Fruit fly (Drosophila melanogaster) whole organism, embryonic: ENCODE data around the gene CkIIbeta.

ENCODE experiments used
- ATbp ChIP-seq: fragments of 200-800 bp; sonication (Bioruptor generic); optimal IDR thresholded peaks from 2 replicates; lab custom pipeline; 2017; ENCODE audit warnings: missing biosample characterization, mild to moderate bottlenecking, missing genetic modification characterization, missing genetic modification reagents
- Ada2b ChIP-seq: fragments of 200-800 bp; sonication (Bioruptor generic); IDR thresholded peaks from 2 replicates; pipeline ENCODE4 v1.3.6; 2022; ENCODE audit warnings: missing biosample characterization, missing genetic modification characterization
- B-H2 ChIP-seq: fragments of 200-800 bp; sonication (Bioruptor generic); optimal IDR thresholded peaks from 2 replicates; lab custom pipeline; 2018; ENCODE audit warnings: missing biosample characterization, mild to moderate bottlenecking, missing genetic modification characterization
- CG10267 ChIP-seq: fragments of 200-800 bp; sonication (Bioruptor generic); optimal IDR thresholded peaks from 2 replicates; lab custom pipeline; 2018; ENCODE audit warnings: missing biosample characterization, mild to moderate bottlenecking, missing genetic modification characterization, moderate library complexity
- CG10366 ChIP-seq: fragments of 200-800 bp; sonication (Bioruptor generic); IDR thresholded peaks from 2 replicates; pipeline ENCODE4 v1.3.6; 2022; ENCODE audit warnings: missing biosample characterization, missing genetic modification characterization
- CG11398 ChIP-seq: fragments of 200-800 bp; sonication (Bioruptor generic); optimal IDR thresholded peaks from 2 replicates; lab custom pipeline; 2016; ENCODE audit warnings: missing biosample characterization, missing genetic modification characterization
- CG11504 ChIP-seq: fragments of 200-800 bp; sonication (Bioruptor generic); optimal IDR thresholded peaks from 3 replicates; lab custom pipeline; 2019; ENCODE audit warnings: missing biosample characterization, mild to moderate bottlenecking, missing genetic modification characterization, moderate library complexity
- CG13287 ChIP-seq: fragments of 200-800 bp; sonication (Bioruptor generic); IDR thresholded peaks from 2 replicates; pipeline ENCODE4 v1.3.6; 2022; ENCODE audit warnings: missing biosample characterization, missing genetic modification characterization; ENCODE audit not compliant: partially characterized antibody
- CG1529 ChIP-seq: fragments of 200-800 bp; sonication (Bioruptor generic); optimal IDR thresholded peaks from 3 replicates; lab custom pipeline; 2018; ENCODE audit warnings: missing biosample characterization, missing genetic modification characterization
- CG17912 ChIP-seq: fragments of 200-800 bp; sonication (Bioruptor generic); optimal IDR thresholded peaks from 2 replicates; lab custom pipeline; 2018; ENCODE audit warnings: missing biosample characterization, mild to moderate bottlenecking, missing genetic modification characterization
- CG2120 ChIP-seq: fragments of 200-800 bp; sonication (Bioruptor generic); optimal IDR thresholded peaks from 3 replicates; lab custom pipeline; 2016; ENCODE audit warnings: missing biosample characterization, missing genetic modification characterization
- CG33557 ChIP-seq: fragments of 200-800 bp; sonication (Bioruptor generic); optimal IDR thresholded peaks from 2 replicates; lab custom pipeline; 2019; ENCODE audit warnings: missing biosample characterization, mild to moderate bottlenecking, missing genetic modification characterization, moderate library complexity
- CG6854 ChIP-seq: fragments of 200-800 bp; sonication (Bioruptor generic); optimal IDR thresholded peaks from 3 replicates; lab custom pipeline; 2017; ENCODE audit warnings: missing biosample characterization, mild to moderate bottlenecking, missing genetic modification characterization
- CG7987 ChIP-seq: fragments of 200-800 bp; sonication (Bioruptor generic); optimal IDR thresholded peaks from 2 replicates; lab custom pipeline; 2018; ENCODE audit warnings: missing biosample characterization, mild to moderate bottlenecking, missing genetic modification characterization, moderate library complexity
- CG8290 ChIP-seq, 3 experiments: fragments of 200-800 bp; sonication (Bioruptor generic); optimal IDR thresholded peaks; 2 replicates each; lab custom pipeline; 2016 to 2019; ENCODE audit warnings: missing biosample characterization in 3 of 3, missing genetic modification characterization in 3 of 3, mild to moderate bottlenecking in 2 of 3, moderate library complexity in 1 of 3
- CG9437 ChIP-seq: fragments of 200-800 bp; sonication (Bioruptor generic); optimal IDR thresholded peaks from 2 replicates; lab custom pipeline; 2018; ENCODE audit warnings: missing biosample characterization, mild to moderate bottlenecking, missing genetic modification characterization
- CG9932 ChIP-seq: fragments of 200-800 bp; sonication (Bioruptor generic); IDR thresholded peaks from 2 replicates; pipeline ENCODE4 v1.3.6; 2022; ENCODE audit warnings: missing biosample characterization, missing genetic modification characterization
- Dp ChIP-seq: fragments of 200-800 bp; sonication (Bioruptor generic); optimal IDR thresholded peaks from 2 replicates; lab custom pipeline; 2018; ENCODE audit warnings: missing biosample characterization, mild to moderate bottlenecking, missing genetic modification characterization, moderate library complexity
- E2f2 ChIP-seq: fragments of 200-800 bp; sonication (Bioruptor generic); IDR thresholded peaks from 2 replicates; pipeline ENCODE4 v1.3.6; 2022; ENCODE audit warnings: missing biosample characterization, missing genetic modification characterization
- Ets97D ChIP-seq: fragments of 200-800 bp; sonication (Bioruptor generic); optimal IDR thresholded peaks from 3 replicates; lab custom pipeline; 2016; ENCODE audit warnings: missing biosample characterization, missing genetic modification characterization
- Hmr ChIP-seq: fragments of 200-800 bp; sonication (Bioruptor generic); optimal IDR thresholded peaks from 3 replicates; lab custom pipeline; 2017; ENCODE audit warnings: mild to moderate bottlenecking, missing biosample characterization, missing genetic modification reagents, missing genetic modification characterization
- Lhr ChIP-seq: fragments of 200-800 bp; sonication (Bioruptor generic); optimal IDR thresholded peaks from 3 replicates; lab custom pipeline; 2017; ENCODE audit warnings: mild to moderate bottlenecking, missing biosample characterization, missing genetic modification reagents, missing genetic modification characterization
- Lpt ChIP-seq: fragments of >200 bp; optimal IDR thresholded peaks from 2 replicates; lab custom pipeline; 2018; ENCODE audit warnings: missing biosample characterization, missing genetic modification characterization
- MESR4 ChIP-seq: fragments of 200-800 bp; sonication (Bioruptor generic); optimal IDR thresholded peaks from 2 replicates; lab custom pipeline; 2018; ENCODE audit warnings: missing biosample characterization, mild to moderate bottlenecking, missing genetic modification characterization, moderate library complexity
- Myb ChIP-seq: fragments of 200-800 bp; sonication (Bioruptor generic); optimal IDR thresholded peaks from 2 replicates; lab custom pipeline; 2016; ENCODE audit warnings: missing biosample characterization, missing genetic modification characterization
- Pdp1 ChIP-seq, 2 experiments: fragments of 200-800 bp; sonication (Bioruptor generic); optimal IDR thresholded peaks; 3 replicates each; lab custom pipeline; 2016; ENCODE audit warnings: missing biosample characterization in 2 of 2, missing genetic modification characterization in 2 of 2, mild to moderate bottlenecking in 1 of 2, moderate library complexity in 1 of 2
- Tbp ChIP-seq: fragments of >200 bp; optimal IDR thresholded peaks from 2 replicates; lab custom pipeline; 2018; ENCODE audit warnings: missing biosample characterization, missing genetic modification characterization
- Xbp1 ChIP-seq: fragments of 200-800 bp; sonication (Bioruptor generic); optimal IDR thresholded peaks from 3 replicates; lab custom pipeline; 2016; ENCODE audit warnings: missing biosample characterization, mild to moderate bottlenecking, missing genetic modification characterization
- bsh ChIP-seq, 2 experiments: fragments of 200-800 bp; sonication (Bioruptor generic); optimal IDR thresholded peaks; 2 replicates each; lab custom pipeline; 2017 to 2018; ENCODE audit warnings: mild to moderate bottlenecking in 2 of 2, missing biosample characterization in 2 of 2, missing genetic modification characterization in 2 of 2, moderate library complexity in 1 of 2
- cg ChIP-seq: fragments of 200-800 bp; sonication (Bioruptor generic); optimal IDR thresholded peaks from 3 replicates; lab custom pipeline; 2019; ENCODE audit warnings: missing biosample characterization, mild to moderate bottlenecking, missing genetic modification characterization, moderate library complexity
- chm ChIP-seq: fragments of 200-800 bp; sonication (Bioruptor generic); IDR thresholded peaks from 2 replicates; pipeline ENCODE4 v1.3.6; 2022; ENCODE audit warnings: missing biosample characterization, missing genetic modification characterization
- ci ChIP-seq: fragments of 200-800 bp; sonication (Bioruptor generic); IDR thresholded peaks from 3 replicates; pipeline ENCODE4 v1.3.6; 2022; ENCODE audit warnings: missing biosample characterization, missing genetic modification characterization
- corto ChIP-seq: fragments of 200-800 bp; sonication (Bioruptor generic); optimal IDR thresholded peaks from 2 replicates; lab custom pipeline; 2016; ENCODE audit warnings: missing biosample characterization, mild to moderate bottlenecking, missing genetic modification characterization, moderate library complexity
- croc ChIP-seq: fragments of 200-800 bp; sonication (Bioruptor generic); conservative IDR thresholded peaks from 3 replicates; pipeline ENCODE4 v1.3.6; 2022; ENCODE audit warnings: missing biosample characterization, missing genetic modification characterization
- her ChIP-seq: fragments of 200-800 bp; sonication (Bioruptor generic); optimal IDR thresholded peaks from 2 replicates; lab custom pipeline; 2016; ENCODE audit warnings: missing biosample characterization, missing genetic modification characterization
- lab ChIP-seq: fragments of 200-800 bp; sonication (Bioruptor generic); optimal IDR thresholded peaks from 3 replicates; lab custom pipeline; 2017; ENCODE audit warnings: missing biosample characterization, missing genetic modification characterization, mild to moderate bottlenecking, moderate library complexity, missing genetic modification reagents
- lbe ChIP-seq: fragments of 200-800 bp; sonication (Bioruptor generic); optimal IDR thresholded peaks from 2 replicates; lab custom pipeline; 2016; ENCODE audit warnings: missing biosample characterization, mild to moderate bottlenecking, missing genetic modification characterization
- odd ChIP-seq: fragments of 200-800 bp; sonication (Bioruptor generic); optimal IDR thresholded peaks from 2 replicates; lab custom pipeline; 2017; ENCODE audit warnings: missing biosample characterization, mild to moderate bottlenecking, missing genetic modification characterization
- pan ChIP-seq, 4 experiments: fragments of >200 bp in 3 of 4; fragments of 200-800 bp in 1 of 4; sonication (Bioruptor generic) in 1 of 4; optimal IDR thresholded peaks in 3 of 4; IDR thresholded peaks in 1 of 4; 2 replicates each; pipeline versions ENCODE4 v1.3.6 to Lab custom; 2017 to 2022; ENCODE audit warnings: missing biosample characterization in 2 of 4, missing genetic modification characterization in 2 of 4, mixed read lengths in 1 of 4
- pb ChIP-seq: fragments of 200-800 bp; sonication (Bioruptor generic); optimal IDR thresholded peaks from 3 replicates; lab custom pipeline; 2016; ENCODE audit warnings: missing biosample characterization, missing genetic modification characterization
- repo ChIP-seq: fragments of 200-800 bp; sonication (Bioruptor generic); optimal IDR thresholded peaks from 2 replicates; lab custom pipeline; 2016; ENCODE audit warnings: missing biosample characterization, missing genetic modification characterization
- sens ChIP-seq: fragments of 200-800 bp; sonication (Bioruptor generic); peaks from one replicate; lab custom pipeline; 2016; ENCODE audit warnings: missing biosample characterization, missing genetic modification characterization
- sens-2 ChIP-seq: fragments of 200-800 bp; sonication (Bioruptor generic); IDR thresholded peaks from 2 replicates; pipeline ENCODE4 v1.3.6; 2022; ENCODE audit warnings: missing biosample characterization, missing genetic modification characterization
- sim ChIP-seq: fragments of 200-800 bp; sonication (Bioruptor generic); IDR thresholded peaks from 2 replicates; pipeline ENCODE4 v1.3.6; 2022; ENCODE audit warnings: missing biosample characterization, missing genetic modification characterization
- sob ChIP-seq: fragments of 200-800 bp; sonication (Bioruptor generic); IDR thresholded peaks from 2 replicates; pipeline ENCODE4 v1.3.6; 2022; ENCODE audit warnings: missing biosample characterization, missing genetic modification characterization
- usp ChIP-seq: fragments of >200 bp; optimal IDR thresholded peaks from 2 replicates; lab custom pipeline; 2017; ENCODE audit warnings: missing biosample characterization, missing genetic modification characterization
- vvl ChIP-seq: fragments of 200-800 bp; sonication (Bioruptor generic); IDR thresholded peaks from 2 replicates; pipeline ENCODE4 v1.3.6; 2022; ENCODE audit warnings: missing biosample characterization, missing genetic modification characterization
- z ChIP-seq: fragments of 200-800 bp; sonication (Bioruptor generic); IDR thresholded peaks from 3 replicates; pipeline ENCODE4 v1.3.6; 2022; ENCODE audit warnings: missing biosample characterization, missing genetic modification characterization
- zfh1 ChIP-seq: fragments of 200-800 bp; sonication (Bioruptor generic); IDR thresholded peaks from 3 replicates; pipeline ENCODE4 v1.3.6; 2022; ENCODE audit warnings: missing biosample characterization, missing genetic modification characterization

The CkIIbeta gene

DNA sequence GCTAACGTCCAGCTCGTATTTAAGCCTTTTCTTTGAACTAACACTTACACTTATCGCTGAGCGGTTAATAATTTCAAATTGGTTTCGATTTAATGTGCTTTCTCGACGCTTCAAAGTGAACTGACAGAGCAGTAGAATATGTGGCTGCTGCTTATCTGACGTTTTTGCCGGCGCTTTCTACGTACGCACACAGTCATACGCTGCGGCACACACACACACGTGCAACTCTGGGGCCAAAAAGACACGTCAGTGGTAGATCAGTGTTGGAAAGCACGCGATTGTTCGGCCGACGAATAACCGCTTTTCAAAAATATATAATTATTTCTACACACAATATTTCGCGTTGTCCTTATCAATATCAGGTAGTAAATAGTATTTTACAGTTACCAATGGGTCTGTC lies 13.9 kb downstream of the CkIIbeta start (continued):
- TF ChIP-seq croc (GFP tag; lab: Robert Waterston, UW) (no peak), Lpt (GFP tag; lab: Kevin White, UChicago) (no peak), CG2120 (GFP tag; lab: Kevin White, UChicago) (peak; percentile 43), CG11504 (peak; percentile 21), CG8290 (GFP tag; optimal IDR thresholded peaks at IDR 0.05; lab: Kevin White, UChicago) (no peak), CG8290 (tag; optimal IDR thresholded peaks at IDR 0.05; lab: Kevin White, UChicago) (peak in 1 of 2 experiments; percentile 62), z (0 out of 3 replicates have a peak, but pooled peaks have one; percentile 9), lab (GFP tag; lab: Kevin White, UChicago) (peak; percentile 48), pb (GFP tag; lab: Kevin White, UChicago) (no peak), CG33557 (GFP tag; lab: Kevin White, UChicago) (no peak), ATbp (GFP tag; lab: Kevin White, UChicago) (peak; percentile 3), ci (GFP tag; lab: Robert Waterston, UW) (peak; percentile 67; the same call in 2 of the 3 replicates), corto (GFP tag; lab: Kevin White, UChicago) (no peak), CG9437 (GFP tag; lab: Kevin White, UChicago) (no peak), cg (GFP tag; lab: Kevin White, UChicago) (peak; percentile 82), Dp (peak; percentile 37), odd (GFP tag; lab: Kevin White, UChicago) (no peak), CG7987 (GFP tag; lab: Kevin White, UChicago) (peak; percentile 24), sob (GFP tag; lab: Robert Waterston, UW) (peak; percentile 36; the same call in 1 of the 2 replicates), CG10267 (peak; percentile 90), usp (GFP tag; lab: Kevin White, UChicago) (no peak), Pdp1 (GFP tag; optimal IDR thresholded peaks at IDR 0.05; lab: Kevin White, UChicago) (peak in 1 of 2 experiments; percentile 15), CG11398 (GFP tag; lab: Kevin White, UChicago) (no peak), CG9932 (peak; percentile 45; the same call in 1 of the 2 replicates), E2f2 (GFP tag; lab: Robert Waterston, UW) (peak; percentile 56), sens-2 (no peak), zfh1 (GFP tag; lab: Robert Waterston, UW) (no peak), Ets97D (peak; percentile 42), Lhr (GFP tag; lab: Kevin White, UChicago) (peak; percentile 8), CG1529 (GFP tag; lab: Kevin White, UChicago) (no peak), Myb (GFP tag; lab: Kevin White, UChicago) (peak; percentile 89), MESR4 (GFP tag; lab: Kevin White, UChicago) (peak; percentile 48), Ada2b (GFP tag; lab: Robert Waterston, UW) (0 out of 2 replicates have a peak, but pooled peaks have one; percentile 5), bsh (GFP tag; optimal IDR thresholded peaks at IDR 0.05; lab: Kevin White, UChicago) (peak in 1 of 2 experiments; percentile 3), Hmr (GFP tag; lab: Kevin White, UChicago) (peak; percentile 47), vvl (peak; percentile 37; the same call in 1 of the 2 replicates), CG13287 (0 out of 2 replicates have a peak, but pooled peaks have one; percentile 10), lbe (GFP tag; lab: Kevin White, UChicago) (peak; percentile 33), CG6854 (GFP tag; lab: Kevin White, UChicago) (no peak), repo (no peak), Xbp1 (GFP tag; lab: Kevin White, UChicago) (peak; percentile 100), B-H2 (GFP tag; lab: Kevin White, UChicago) (peak; percentile 45), chm (GFP tag; lab: Robert Waterston, UW) (peak; percentile 55), sim (GFP tag; lab: Robert Waterston, UW) (no peak), CG17912 (GFP tag; lab: Kevin White, UChicago) (peak; percentile 3), pan (optimal IDR thresholded peaks at IDR 0.05; lab: Kevin White, UChicago) (no peak), pan (GFP tag; optimal IDR thresholded peaks at IDR 0.05 in 1 of 2, IDR thresholded peaks at IDR 0.05 in 1 of 2) (peak in 1 of 2 experiments; percentile 15), sens (peak; percentile 56), her (GFP tag; lab: Kevin White, UChicago) (no peak), Tbp (GFP tag; lab: Kevin White, UChicago) (no peak), CG10366 (GFP tag; lab: Robert Waterston, UW) (no peak)
